Fruit fly (Drosophila melanogaster) whole organism, embryonic: ENCODE data around the gene meso18E.
A peak's percentile ranks its signal among the peaks of the same experiment; 100 is the strongest.

ENCODE experiments used
- Ada2b ChIP-seq: fragments of 200-800 bp; sonication (Bioruptor generic); IDR thresholded peaks from 2 replicates; pipeline ENCODE4 v1.3.6; 2022; ENCODE audit warnings: missing biosample characterization, missing genetic modification characterization
- CG10267 ChIP-seq: fragments of 200-800 bp; sonication (Bioruptor generic); optimal IDR thresholded peaks from 2 replicates; lab custom pipeline; 2018; ENCODE audit warnings: missing biosample characterization, mild to moderate bottlenecking, missing genetic modification characterization, moderate library complexity
- CG10274 ChIP-seq: fragments of 200-800 bp; sonication (Bioruptor generic); optimal IDR thresholded peaks from 3 replicates; lab custom pipeline; 2017; ENCODE audit warnings: missing biosample characterization, mild to moderate bottlenecking, missing genetic modification characterization
- CG10462 ChIP-seq: fragments of 200-800 bp; sonication (Bioruptor generic); optimal IDR thresholded peaks from 2 replicates; lab custom pipeline; 2016; ENCODE audit warnings: missing biosample characterization, missing genetic modification characterization
- CG11398 ChIP-seq: fragments of 200-800 bp; sonication (Bioruptor generic); optimal IDR thresholded peaks from 2 replicates; lab custom pipeline; 2016; ENCODE audit warnings: missing biosample characterization, missing genetic modification characterization
- CG1233 ChIP-seq: fragments of 200-800 bp; sonication (Bioruptor generic); optimal IDR thresholded peaks from 4 replicates; lab custom pipeline; 2018; ENCODE audit warnings: missing biosample characterization, mild to moderate bottlenecking, missing genetic modification characterization
- CG12769 ChIP-seq: fragments of 200-800 bp; sonication (Bioruptor generic); optimal IDR thresholded peaks from 2 replicates; lab custom pipeline; 2019; ENCODE audit warnings: missing biosample characterization, mild to moderate bottlenecking, missing genetic modification characterization, moderate library complexity
- CG13775 ChIP-seq: fragments of 200-800 bp; sonication (Bioruptor generic); optimal IDR thresholded peaks from 3 replicates; lab custom pipeline; 2017; ENCODE audit warnings: missing biosample characterization, mild to moderate bottlenecking, missing genetic modification characterization
- CG14050 ChIP-seq: fragments of 200-800 bp; sonication (Bioruptor generic); IDR thresholded peaks from 3 replicates; pipeline ENCODE4 v1.3.6; 2022; ENCODE audit warnings: missing biosample characterization, missing genetic modification characterization
- CG15696 ChIP-seq: fragments of 200-800 bp; sonication (Bioruptor generic); optimal IDR thresholded peaks from 2 replicates; lab custom pipeline; 2019; ENCODE audit warnings: missing biosample characterization, mild to moderate bottlenecking, missing genetic modification characterization, moderate library complexity
- CG16779 ChIP-seq: fragments of 200-800 bp; sonication (Bioruptor generic); IDR thresholded peaks from 2 replicates; pipeline ENCODE4 v1.3.6; 2022; ENCODE audit warnings: missing biosample characterization, missing genetic modification characterization
- CG18011 ChIP-seq: fragments of 200-800 bp; sonication (Bioruptor generic); optimal IDR thresholded peaks from 2 replicates; lab custom pipeline; 2017; ENCODE audit warnings: missing biosample characterization, missing genetic modification characterization, mild to moderate bottlenecking, moderate library complexity, missing genotype
- CG2129 ChIP-seq: fragments of 200-800 bp; sonication (Bioruptor generic); IDR thresholded peaks from 2 replicates; pipeline ENCODE4 v1.3.6; 2022; ENCODE audit warnings: missing biosample characterization, missing genetic modification characterization; ENCODE audit not compliant: partially characterized antibody
- CG42726 ChIP-seq: fragments of 200-800 bp; sonication (Bioruptor generic); IDR thresholded peaks from 2 replicates; pipeline ENCODE4 v1.3.6; 2022; ENCODE audit warnings: missing biosample characterization, missing genetic modification characterization; ENCODE audit not compliant: partially characterized antibody
- CG4617 ChIP-seq: fragments of 200-800 bp; sonication (Bioruptor generic); optimal IDR thresholded peaks from 3 replicates; lab custom pipeline; 2016; ENCODE audit warnings: missing biosample characterization, missing genetic modification characterization, borderline replicate concordance
- CG6813 ChIP-seq: fragments of 200-800 bp; sonication (Bioruptor generic); optimal IDR thresholded peaks from 2 replicates; lab custom pipeline; 2017; ENCODE audit warnings: missing biosample characterization, missing genetic modification characterization, mild to moderate bottlenecking, moderate library complexity, missing genetic modification reagents
- CG7786 ChIP-seq: fragments of 200-800 bp; sonication (Bioruptor generic); optimal IDR thresholded peaks from 2 replicates; lab custom pipeline; 2016; ENCODE audit warnings: missing biosample characterization, missing genetic modification characterization
- CG8359 ChIP-seq: fragments of 200-800 bp; sonication (Bioruptor generic); optimal IDR thresholded peaks from 2 replicates; lab custom pipeline; 2017; ENCODE audit warnings: missing biosample characterization, mild to moderate bottlenecking, missing genetic modification characterization, borderline replicate concordance
- D ChIP-seq, 2 experiments: fragments of 200-800 bp in 1 of 2; fragments of >200 bp in 1 of 2; sonication (Bioruptor generic) in 1 of 2; optimal IDR thresholded peaks; 2 replicates in 1 of 2; 3 replicates in 1 of 2; lab custom pipeline; 2017; ENCODE audit warnings: mild to moderate bottlenecking in 1 of 2, missing biosample characterization in 1 of 2, missing genetic modification characterization in 1 of 2, missing genetic modification reagents in 1 of 2
- Dad ChIP-seq: fragments of 200-800 bp; sonication (Bioruptor generic); optimal IDR thresholded peaks from 3 replicates; lab custom pipeline; 2016; ENCODE audit warnings: missing biosample characterization, missing genetic modification characterization
- Dip2 ChIP-seq: fragments of 200-800 bp; sonication (Bioruptor generic); IDR thresholded peaks from 2 replicates; pipeline ENCODE4 v1.3.6; 2022; ENCODE audit warnings: missing biosample characterization, missing genetic modification characterization
- Hr78 ChIP-seq, 2 experiments: fragments of 200-800 bp in 1 of 2; fragments of >200 bp in 1 of 2; sonication (Bioruptor generic) in 1 of 2; optimal IDR thresholded peaks; 2 replicates each; lab custom pipeline; 2017 to 2019; ENCODE audit warnings: missing biosample characterization in 2 of 2, missing genetic modification characterization in 2 of 2, mild to moderate bottlenecking in 1 of 2, moderate library complexity in 1 of 2
- MBD-R2 ChIP-seq: fragments of 200-800 bp; sonication (Bioruptor generic); IDR thresholded peaks from 2 replicates; pipeline ENCODE4 v1.3.6; 2022; ENCODE audit warnings: missing biosample characterization, missing genetic modification characterization
- MTF-1 ChIP-seq: fragments of 200-800 bp; sonication (Bioruptor generic); optimal IDR thresholded peaks from 2 replicates; lab custom pipeline; 2018; ENCODE audit warnings: missing biosample characterization, mild to moderate bottlenecking, missing genetic modification characterization, borderline replicate concordance
- Mes4 ChIP-seq: fragments of 200-800 bp; sonication (Bioruptor generic); optimal IDR thresholded peaks from 2 replicates; lab custom pipeline; 2016; ENCODE audit warnings: missing biosample characterization, missing genetic modification characterization
- Nf-YA ChIP-seq: fragments of 200-800 bp; sonication (Bioruptor generic); IDR thresholded peaks from 2 replicates; pipeline ENCODE4 v1.3.6; 2022; ENCODE audit warnings: missing biosample characterization, missing genetic modification characterization
- Oli ChIP-seq: fragments of 200-800 bp; sonication (Bioruptor generic); optimal IDR thresholded peaks from 2 replicates; lab custom pipeline; 2018; ENCODE audit warnings: missing biosample characterization, mild to moderate bottlenecking, missing genetic modification characterization, moderate library complexity
- bigmax ChIP-seq: fragments of 200-800 bp; sonication (Bioruptor generic); optimal IDR thresholded peaks from 2 replicates; lab custom pipeline; 2018; ENCODE audit warnings: missing biosample characterization, mild to moderate bottlenecking, missing genetic modification characterization
- ci ChIP-seq: fragments of 200-800 bp; sonication (Bioruptor generic); IDR thresholded peaks from 3 replicates; pipeline ENCODE4 v1.3.6; 2022; ENCODE audit warnings: missing biosample characterization, missing genetic modification characterization
- corto ChIP-seq: fragments of 200-800 bp; sonication (Bioruptor generic); optimal IDR thresholded peaks from 2 replicates; lab custom pipeline; 2016; ENCODE audit warnings: missing biosample characterization, mild to moderate bottlenecking, missing genetic modification characterization, moderate library complexity
- crp ChIP-seq, 2 experiments: fragments of 200-800 bp; sonication (Bioruptor generic); optimal IDR thresholded peaks; 2 replicates in 1 of 2; 3 replicates in 1 of 2; lab custom pipeline; 2017; ENCODE audit warnings: missing biosample characterization in 2 of 2, missing genetic modification characterization in 2 of 2, mild to moderate bottlenecking in 1 of 2, moderate library complexity in 1 of 2
- dmrt11E ChIP-seq: fragments of 200-800 bp; sonication (Bioruptor generic); optimal IDR thresholded peaks from 3 replicates; lab custom pipeline; 2018; ENCODE audit warnings: missing biosample characterization, mild to moderate bottlenecking, missing genetic modification characterization, moderate library complexity
- exex ChIP-seq: fragments of 200-800 bp; sonication (Bioruptor generic); optimal IDR thresholded peaks from 4 replicates; lab custom pipeline; 2018; ENCODE audit warnings: missing biosample characterization, mild to moderate bottlenecking, missing genetic modification characterization, moderate library complexity
- hbn ChIP-seq: fragments of 200-800 bp; sonication (Bioruptor generic); IDR thresholded peaks from 2 replicates; pipeline ENCODE4 v1.3.6; 2022; ENCODE audit warnings: missing biosample characterization, missing genetic modification characterization; ENCODE audit not compliant: partially characterized antibody
- insv ChIP-seq, 2 experiments: fragments of 200-800 bp; sonication (Bioruptor generic); optimal IDR thresholded peaks; 3 replicates each; lab custom pipeline; 2016 to 2018; ENCODE audit warnings: missing biosample characterization in 2 of 2, missing genetic modification characterization in 2 of 2
- kay ChIP-seq: fragments of 200-800 bp; sonication (Bioruptor generic); optimal IDR thresholded peaks from 2 replicates; lab custom pipeline; 2016; ENCODE audit warnings: missing biosample characterization, missing genetic modification characterization
- klu ChIP-seq: fragments of 200-800 bp; sonication (Bioruptor generic); IDR thresholded peaks from 2 replicates; pipeline ENCODE4 v1.3.6; 2022; ENCODE audit warnings: missing biosample characterization, missing genetic modification characterization
- lov ChIP-seq, 2 experiments: fragments of 200-800 bp in 1 of 2; fragments of >200 bp in 1 of 2; sonication (Bioruptor generic) in 1 of 2; IDR thresholded peaks in 1 of 2; optimal IDR thresholded peaks in 1 of 2; 2 replicates in 1 of 2; 3 replicates in 1 of 2; pipeline versions ENCODE4 v1.3.6 to Lab custom; 2017 to 2022; ENCODE audit warnings: missing biosample characterization in 1 of 2, missing genetic modification characterization in 1 of 2
- nau ChIP-seq: fragments of 200-800 bp; sonication (Bioruptor generic); optimal IDR thresholded peaks from 3 replicates; lab custom pipeline; 2017; ENCODE audit warnings: missing biosample characterization, mild to moderate bottlenecking, missing genetic modification characterization, missing genetic modification reagents
- nom ChIP-seq: fragments of 200-800 bp; sonication (Bioruptor generic); optimal IDR thresholded peaks from 2 replicates; lab custom pipeline; 2017; ENCODE audit warnings: missing biosample characterization, missing genetic modification characterization, mild to moderate bottlenecking, moderate library complexity, missing genetic modification reagents
- p53 ChIP-seq: fragments of 200-800 bp; sonication (Bioruptor generic); optimal IDR thresholded peaks from 2 replicates; lab custom pipeline; 2016; ENCODE audit warnings: missing biosample characterization, missing genetic modification characterization
- ranshi ChIP-seq: fragments of 200-800 bp; sonication (Bioruptor generic); IDR thresholded peaks from 2 replicates; pipeline ENCODE4 v1.3.6; 2022; ENCODE audit warnings: missing biosample characterization, missing genetic modification characterization
- repo ChIP-seq: fragments of 200-800 bp; sonication (Bioruptor generic); optimal IDR thresholded peaks from 2 replicates; lab custom pipeline; 2016; ENCODE audit warnings: missing biosample characterization, missing genetic modification characterization
- ro ChIP-seq: fragments of 200-800 bp; sonication (Bioruptor generic); IDR thresholded peaks from 2 replicates; pipeline ENCODE4 v1.3.6; 2022; ENCODE audit warnings: missing biosample characterization, missing genetic modification characterization
- sens ChIP-seq: fragments of 200-800 bp; sonication (Bioruptor generic); peaks from one replicate; lab custom pipeline; 2016; ENCODE audit warnings: missing biosample characterization, missing genetic modification characterization
- seq ChIP-seq: fragments of 200-800 bp; sonication (Bioruptor generic); IDR thresholded peaks from 2 replicates; pipeline ENCODE4 v1.3.6; 2022; ENCODE audit warnings: missing biosample characterization, missing genetic modification characterization
- trem ChIP-seq: fragments of 200-800 bp; optimal IDR thresholded peaks from 3 replicates; lab custom pipeline; 2019; ENCODE audit warnings: missing biosample characterization, mild to moderate bottlenecking, missing genetic modification characterization, moderate library complexity
- wdn ChIP-seq: fragments of 200-800 bp; sonication (Bioruptor generic); IDR thresholded peaks from 2 replicates; pipeline ENCODE4 v1.3.6; 2022; ENCODE audit warnings: missing biosample characterization, missing genetic modification characterization
- yki ChIP-seq: fragments of >200 bp; optimal IDR thresholded peaks from 3 replicates; lab custom pipeline; 2018

The meso18E gene

dm6 chrX:19668405-19668804, 44.4 kb downstream of the meso18E start (continued):
- TF ChIP-seq hbn (GFP tag; lab: Robert Waterston, UW) (no peak), ro (GFP tag; lab: Robert Waterston, UW) (peak; percentile 86), CG11398 (GFP tag; lab: Kevin White, UChicago) (peak; percentile 97), sens (GFP tag; lab: Kevin White, UChicago) (peak; percentile 100), Dip2 (GFP tag; lab: Robert Waterston, UW) (peak; percentile 45; the same call in 1 of the 2 replicates), trem (tag; lab: Kevin White, UChicago) (peak; percentile 80), crp (GFP tag; optimal IDR thresholded peaks at IDR 0.05; lab: Kevin White, UChicago) (peak in 1 of 2 experiments; percentile 64), klu (GFP tag; lab: Robert Waterston, UW) (peak; percentile 86), CG4617 (GFP tag; lab: Kevin White, UChicago) (peak; percentile 91), Oli (tag; lab: Kevin White, UChicago) (peak; percentile 96), ci (GFP tag; lab: Robert Waterston, UW) (peak; percentile 98), CG10274 (peak; percentile 86), wdn (peak; percentile 95), dmrt11E (peak; percentile 98), ranshi (GFP tag; lab: Robert Waterston, UW) (peak; percentile 94), Hr78 (GFP tag; optimal IDR thresholded peaks at IDR 0.05; lab: Kevin White, UChicago) (peak in 1 of 2 experiments; percentile 93), CG10462 (peak; percentile 94), nom (GFP tag; lab: Kevin White, UChicago) (peak; percentile 96), CG8359 (GFP tag; lab: Kevin White, UChicago) (peak; percentile 81), CG7786 (GFP tag; lab: Kevin White, UChicago) (peak; percentile 98), seq (GFP tag; lab: Robert Waterston, UW) (peak; percentile 95), CG13775 (GFP tag; lab: Kevin White, UChicago) (peak; percentile 93), CG2129 (GFP tag; lab: Robert Waterston, UW) (no peak), CG42726 (GFP tag; lab: Robert Waterston, UW) (no peak), Nf-YA (GFP tag; lab: Robert Waterston, UW) (peak; percentile 85), p53 (GFP tag; lab: Kevin White, UChicago) (peak; percentile 95), Ada2b (GFP tag; lab: Robert Waterston, UW) (peak; percentile 93), CG12769 (peak; percentile 98), lov (optimal IDR thresholded peaks at IDR 0.05; lab: Kevin White, UChicago) (no peak), lov (GFP tag; IDR thresholded peaks at IDR 0.05; lab: Robert Waterston, UW) (peak; percentile 95), MBD-R2 (GFP tag; lab: Robert Waterston, UW) (peak; percentile 83), Dad (peak; percentile 97), corto (peak; percentile 98), exex (tag; lab: Kevin White, UChicago) (no peak), nau (GFP tag; lab: Kevin White, UChicago) (no peak), CG1233 (GFP tag; lab: Kevin White, UChicago) (peak; percentile 91), repo (GFP tag; lab: Kevin White, UChicago) (peak; percentile 94), CG16779 (GFP tag; lab: Robert Waterston, UW) (peak; percentile 90), CG14050 (GFP tag; lab: Robert Waterston, UW) (peak; percentile 92), kay (GFP tag; lab: Kevin White, UChicago) (peak; percentile 100), MTF-1 (peak; percentile 91), D (optimal IDR thresholded peaks at IDR 0.05; lab: Kevin White, UChicago) (no peak), D (GFP tag; optimal IDR thresholded peaks at IDR 0.05; lab: Kevin White, UChicago) (peak; percentile 90), yki (lab: Kevin White, UChicago) (no peak), CG6813 (peak; percentile 92), insv (GFP tag; optimal IDR thresholded peaks at IDR 0.05; lab: Kevin White, UChicago) (peak; percentile 12 to 67), bigmax (GFP tag; lab: Kevin White, UChicago) (peak; percentile 36), Mes4 (GFP tag; lab: Kevin White, UChicago) (peak; percentile 97), CG18011 (GFP tag; lab: Kevin White, UChicago) (peak; percentile 79), CG10267 (peak; percentile 87), CG15696 (tag; lab: Kevin White, UChicago) (peak; percentile 97)
